Worm (Caenorhabditis elegans): ENCODE results near the gene C03G6.17.

C03G6.17 gene

ce11 chrV:7403501-7403900 lies 22.6 kb upstream of the C03G6.17 start:
- no peak for TF ChIP-seq W03F9.2 (tag; optimal IDR thresholded peaks at IDR 0.05)
- no peak for TF ChIP-seq him-1 (tag; optimal IDR thresholded peaks at IDR 0.05)
- no peak for TF ChIP-seq dao-5 (tag; optimal IDR thresholded peaks at IDR 0.05)

- no peak for TF ChIP-seq W03F9.2 (tag; optimal IDR thresholded peaks at IDR 0.05)
- no peak for TF ChIP-seq him-1 (tag; optimal IDR thresholded peaks at IDR 0.05)
- TF ChIP-seq dao-5 (tag; optimal IDR thresholded peaks at IDR 0.05): no peak
Measured at ce11 chrV:7402355-7402754, 21.4 kb upstream of the C03G6.17 start, which contains the start of gene srj-13. srj-13 (plus strand) TSS chrV:7402655.

- TF ChIP-seq him-1 (tag; optimal IDR thresholded peaks at IDR 0.05) (no peak), W03F9.2 (tag; optimal IDR thresholded peaks at IDR 0.05) (no peak), dao-5 (tag; optimal IDR thresholded peaks at IDR 0.05) (no peak)
Measured at ce11 chrV:7400588-7400987, 19.7 kb upstream of the C03G6.17 start, which contains the start of gene srx-60. srx-60 (plus strand) TSS chrV:7400888.

ce11 chrV:7400095-7400494 lies 19.2 kb upstream of the C03G6.17 start, which contains the start of gene cnc-9:
cnc-9 (minus strand) TSS chrV:7400195.
- TF ChIP-seq dao-5 (tag; optimal IDR thresholded peaks at IDR 0.05): no peak

ce11 chrV:7399202-7399601 lies 18.3 kb upstream of the C03G6.17 start, which contains the start of gene gst-41:
gst-41 (minus strand) TSS chrV:7399302.
- TF ChIP-seq W03F9.2 (tag; optimal IDR thresholded peaks at IDR 0.05): no peak
- TF ChIP-seq him-1 (tag; optimal IDR thresholded peaks at IDR 0.05): no peak

ce11 chrV:7395359-7395758 lies 14.5 kb upstream of the C03G6.17 start, which contains the start of gene srx-9:
srx-9 (minus strand) TSS chrV:7395459.
- TF ChIP-seq dao-5 (tag; optimal IDR thresholded peaks at IDR 0.05) (no peak), him-1 (tag; optimal IDR thresholded peaks at IDR 0.05) (no peak), W03F9.2 (tag; optimal IDR thresholded peaks at IDR 0.05) (no peak)

- no peak for TF ChIP-seq him-1 (tag; optimal IDR thresholded peaks at IDR 0.05)
- no peak for TF ChIP-seq dao-5 (tag; optimal IDR thresholded peaks at IDR 0.05)
- no peak for TF ChIP-seq W03F9.2 (tag; optimal IDR thresholded peaks at IDR 0.05)
Measured at ce11 chrV:7391933-7392332, 11.0 kb upstream of the C03G6.17 start, which contains the start of gene fbxa-105. fbxa-105 (minus strand) TSS chrV:7392029.

- no peak for TF ChIP-seq W03F9.2 (tag; optimal IDR thresholded peaks at IDR 0.05)
- TF ChIP-seq dao-5 (tag; optimal IDR thresholded peaks at IDR 0.05): no peak
- TF ChIP-seq him-1 (tag; optimal IDR thresholded peaks at IDR 0.05): no peak
Measured at ce11 chrV:7389771-7390170, 8.9 kb upstream of the C03G6.17 start, which contains the start of gene C02H6.1. C02H6.1 (minus strand) TSS chrV:7389871.

ce11 chrV:7387755-7388154 lies 6.8 kb upstream of the C03G6.17 start, which contains the start of gene C02H6.3:
C02H6.3 (minus strand) TSS chrV:7387855.
- no peak for TF ChIP-seq him-1 (tag; optimal IDR thresholded peaks at IDR 0.05)
- no peak for TF ChIP-seq dao-5 (tag; optimal IDR thresholded peaks at IDR 0.05)
- no peak for TF ChIP-seq W03F9.2 (tag; optimal IDR thresholded peaks at IDR 0.05)

- TF ChIP-seq W03F9.2 (tag; optimal IDR thresholded peaks at IDR 0.05) (no peak), dao-5 (tag; optimal IDR thresholded peaks at IDR 0.05) (no peak), him-1 (tag; optimal IDR thresholded peaks at IDR 0.05) (no peak)
Measured at ce11 chrV:7386052-7386573, 5.2 kb upstream of the C03G6.17 start, which contains the start of gene srp-6. srp-6 (minus strand) TSS chrV:7386102.

- TF ChIP-seq dao-5 (tag; optimal IDR thresholded peaks at IDR 0.05) (no peak), him-1 (tag; optimal IDR thresholded peaks at IDR 0.05) (no peak), W03F9.2 (tag; optimal IDR thresholded peaks at IDR 0.05) (no peak)
Measured at ce11 chrV:7379384-7379783, 1.5 kb downstream of the C03G6.17 start, which contains the start of gene srsx-24. srsx-24 (minus strand) TSS chrV:7379484.

ce11 chrV:7374090-7374489 lies 6.8 kb downstream of the C03G6.17 start, which contains the start of gene srx-56:
srx-56 (plus strand) TSS chrV:7374390.
- no peak for TF ChIP-seq W03F9.2 (tag; optimal IDR thresholded peaks at IDR 0.05)
- TF ChIP-seq dao-5 (tag; optimal IDR thresholded peaks at IDR 0.05): no peak
- TF ChIP-seq him-1 (tag; optimal IDR thresholded peaks at IDR 0.05): no peak

ce11 chrV:7369578-7369977 lies 11.3 kb downstream of the C03G6.17 start, which contains the start of gene srj-14:
srj-14 (plus strand) TSS chrV:7369708.
- TF ChIP-seq him-1 (tag; optimal IDR thresholded peaks at IDR 0.05): no peak
- no peak for TF ChIP-seq dao-5 (tag; optimal IDR thresholded peaks at IDR 0.05)
- TF ChIP-seq W03F9.2 (tag; optimal IDR thresholded peaks at IDR 0.05): no peak

- TF ChIP-seq W03F9.2 (tag; optimal IDR thresholded peaks at IDR 0.05) (no peak), dao-5 (tag; optimal IDR thresholded peaks at IDR 0.05) (no peak), him-1 (tag; optimal IDR thresholded peaks at IDR 0.05) (no peak)
Measured at ce11 chrV:7364951-7365350, 16.0 kb downstream of the C03G6.17 start, which contains the start of gene exc-13. exc-13 (plus strand) TSS chrV:7365251.

ce11 chrV:7364059-7364458 lies 16.8 kb downstream of the C03G6.17 start, which contains the start of gene cyp-35A2:
cyp-35A2 (minus strand) TSS chrV:7364182.
- TF ChIP-seq him-1 (tag; optimal IDR thresholded peaks at IDR 0.05): no peak
- TF ChIP-seq dao-5 (tag; optimal IDR thresholded peaks at IDR 0.05): no peak
- no peak for TF ChIP-seq W03F9.2 (tag; optimal IDR thresholded peaks at IDR 0.05)

Measured in whole organism, L4/young adult.